Worm (Caenorhabditis elegans): ENCODE results near the gene C49G7.7.

The C49G7.7 gene

ce11 chrV:4047541-4047940 lies 13.3 kb downstream of the C49G7.7 start, which contains the start of gene srh-169:
Gene srh-169 (plus strand): TSS chrV:4047841.
- no peak for TF ChIP-seq ceh-45 (GFP tag; IDR thresholded peaks at IDR 0.05)
- no peak for TF ChIP-seq sox-4 (tag; optimal IDR thresholded peaks at IDR 0.05)
- no peak for TF ChIP-seq pha-4 (tag; optimal IDR thresholded peaks at IDR 0.05)
- no peak for TF ChIP-seq mec-3 (tag; optimal IDR thresholded peaks at IDR 0.05; ENCODE audit: borderline replicate concordance)
- no peak for TF ChIP-seq C38D4.7 (GFP tag; optimal IDR thresholded peaks at IDR 0.05)
- no peak for TF ChIP-seq sox-2 (GFP tag; IDR thresholded peaks at IDR 0.05)

ce11 chrV:4055025-4055424 lies 20.7 kb downstream of the C49G7.7 start, which contains the start of gene djr-1.2:
Gene djr-1.2 (minus strand): TSS chrV:4055125.
- TF ChIP-seq ceh-31 (tag; optimal IDR thresholded peaks at IDR 0.05) (no peak), sox-2 (GFP tag; IDR thresholded peaks at IDR 0.05) (no peak), K09A11.1 (tag; optimal IDR thresholded peaks at IDR 0.05; ENCODE audit: insufficient read depth) (no peak), pat-9 (tag; optimal IDR thresholded peaks at IDR 0.05) (no peak), elt-4 (tag; optimal IDR thresholded peaks at IDR 0.05) (no peak), npax-4 (tag; optimal IDR thresholded peaks at IDR 0.05) (no peak), nhr-11 (tag; optimal IDR thresholded peaks at IDR 0.05) (no peak), ceh-30 (tag; optimal IDR thresholded peaks at IDR 0.05) (no peak), mec-3 (tag; optimal IDR thresholded peaks at IDR 0.05; ENCODE audit: borderline replicate concordance) (no peak), unc-3 (GFP tag; conservative IDR thresholded peaks at IDR 0.05) (no peak), unc-3 (tag; optimal IDR thresholded peaks at IDR 0.05) (no peak), ceh-22 (tag; optimal IDR thresholded peaks at IDR 0.05) (no peak), nfya-1 (tag; optimal IDR thresholded peaks at IDR 0.05) (no peak)

DNA sequence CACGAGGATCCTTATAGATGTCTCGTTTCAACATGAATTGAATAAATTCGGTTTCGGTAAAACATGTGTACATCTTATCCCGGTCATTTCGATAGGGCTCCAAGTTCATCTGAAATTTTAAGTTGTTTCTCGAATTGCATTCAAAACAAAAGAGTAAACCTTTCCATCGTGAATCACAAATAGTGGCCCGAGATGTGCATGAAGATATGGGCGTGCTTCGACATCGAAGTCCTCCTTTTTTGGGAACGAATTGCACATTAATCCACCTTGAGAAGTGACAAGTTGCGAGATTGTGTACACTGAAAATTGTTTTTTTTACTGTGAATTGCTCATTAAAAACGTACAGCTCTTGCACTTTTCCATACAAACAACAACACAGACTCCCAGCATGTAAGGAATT lies 21.9 kb downstream of the C49G7.7 start:
- no peak for TF ChIP-seq tbx-2 (tag; optimal IDR thresholded peaks at IDR 0.05)
- TF ChIP-seq ceh-34 (tag; optimal IDR thresholded peaks at IDR 0.05): no peak
- TF ChIP-seq pag-3 (tag; optimal IDR thresholded peaks at IDR 0.05; ENCODE audit: borderline replicate concordance): no peak
- no peak for TF ChIP-seq pat-9 (tag; optimal IDR thresholded peaks at IDR 0.05)

- no peak for TF ChIP-seq fkh-6 (tag; optimal IDR thresholded peaks at IDR 0.05)
- TF ChIP-seq K02D7.2 (tag; optimal IDR thresholded peaks at IDR 0.05): no peak
- TF ChIP-seq ceh-6 (GFP tag; optimal IDR thresholded peaks at IDR 0.05): no peak
- no peak for TF ChIP-seq ceh-2 (tag; optimal IDR thresholded peaks at IDR 0.05)
- no peak for TF ChIP-seq ahr-1 (tag; optimal IDR thresholded peaks at IDR 0.05)
- TF ChIP-seq ttx-3 (tag; optimal IDR thresholded peaks at IDR 0.05): no peak
- no peak for TF ChIP-seq mec-3 (tag; optimal IDR thresholded peaks at IDR 0.05; ENCODE audit: borderline replicate concordance)
- no peak for TF ChIP-seq syd-9 (tag; optimal IDR thresholded peaks at IDR 0.05)
- TF ChIP-seq tbx-7 (tag; optimal IDR thresholded peaks at IDR 0.05): no peak
- TF ChIP-seq eyg-1 (tag; optimal IDR thresholded peaks at IDR 0.05): no peak
- TF ChIP-seq nhr-232 (tag; optimal IDR thresholded peaks at IDR 0.05): no peak
- TF ChIP-seq hlh-6 (tag; optimal IDR thresholded peaks at IDR 0.05): no peak
- no peak for TF ChIP-seq madf-2 (tag; optimal IDR thresholded peaks at IDR 0.05)
- no peak for TF ChIP-seq rnt-1 (tag; optimal IDR thresholded peaks at IDR 0.05)
Observed at ce11 chrV:4073455-4073854, 39.2 kb downstream of the C49G7.7 start, which contains the start of gene otpl-2. Gene otpl-2 (plus strand): TSS chrV:4073755.

DNA sequence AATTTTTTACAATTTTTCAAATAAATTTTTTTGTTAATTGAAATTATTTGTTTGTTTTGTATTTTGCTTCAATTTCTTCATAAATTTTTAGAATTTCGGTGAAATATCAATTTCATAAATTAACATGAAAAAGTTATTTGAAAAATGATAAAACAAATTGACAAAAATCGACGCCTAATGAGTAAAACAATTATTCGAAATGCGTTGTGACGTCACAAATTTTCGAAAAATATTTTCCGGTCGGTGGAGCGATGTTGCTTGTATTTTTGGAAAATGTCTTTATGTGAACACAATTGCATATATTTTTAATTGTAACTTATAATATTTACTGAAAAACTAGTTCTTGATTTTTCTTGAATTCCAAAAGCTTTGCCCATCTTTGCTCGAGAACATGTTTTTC lies 46.3 kb downstream of the C49G7.7 start:
- TF ChIP-seq dve-1 (tag; optimal IDR thresholded peaks at IDR 0.05) (no peak), hlh-15 (tag; optimal IDR thresholded peaks at IDR 0.05) (no peak)

Measured in whole organism, late embryonic.